Worm (Caenorhabditis elegans) whole organism, L4 larva: ENCODE measurements around the gene K09E9.1.

ENCODE experiments used
- F10B5.3 ChIP-seq: sonication (generic microtip); optimal IDR thresholded peaks from 2 replicates; lab custom pipeline; 2016; ENCODE audit warnings: mild to moderate bottlenecking, missing genetic modification characterization, missing compliant biosample characterization
- F44E2.7 ChIP-seq: fragments of 200-800 bp; sonication (Bioruptor generic); IDR thresholded peaks from 2 replicates; pipeline ENCODE4 v2.1.2; 2022; ENCODE audit warnings: missing genetic modification characterization, missing compliant biosample characterization
- F49E8.2 ChIP-seq: sonication (generic microtip); optimal IDR thresholded peaks from 2 replicates; lab custom pipeline; 2016; ENCODE audit warnings: missing compliant biosample characterization, mild to moderate bottlenecking, missing genetic modification characterization, borderline replicate concordance
- R02D3.7 ChIP-seq: fragments of 150-350 bp; sonication (generic microtip); optimal IDR thresholded peaks from 3 replicates; lab custom pipeline; 2014; ENCODE audit warnings: missing biosample characterization, missing genetic modification characterization
- Y105C5A.15 ChIP-seq: fragments of 200-800 bp; sonication (Bioruptor generic); IDR thresholded peaks from 2 replicates; pipeline ENCODE4 v1.3.6; 2022; ENCODE audit warnings: missing genetic modification characterization, missing compliant biosample characterization
- Y75B8A.6 ChIP-seq: fragments of 200-800 bp; sonication (Bioruptor generic); IDR thresholded peaks from 2 replicates; pipeline ENCODE4 v1.3.6; 2022; ENCODE audit warnings: missing genetic modification reagents, missing genetic modification characterization, missing compliant biosample characterization
- ZK546.5 ChIP-seq, 2 experiments: sonication (generic microtip); optimal IDR thresholded peaks; 2 replicates each; lab custom pipeline; 2017; ENCODE audit warnings: missing biosample characterization in 2 of 2, missing genetic modification characterization in 2 of 2
- attf-4 ChIP-seq: sonication (generic microtip); optimal IDR thresholded peaks from 3 replicates; lab custom pipeline; 2017; ENCODE audit warnings: missing biosample characterization, missing genetic modification characterization
- ceh-82 ChIP-seq: sonication (generic microtip); optimal IDR thresholded peaks from 2 replicates; lab custom pipeline; 2017; ENCODE audit warnings: missing biosample characterization, missing genetic modification characterization
- ces-1 ChIP-seq: fragments of 150-350 bp; sonication (generic microtip); optimal IDR thresholded peaks from 4 replicates; lab custom pipeline; 2014; ENCODE audit warnings: missing biosample characterization, missing genetic modification reagents, missing genetic modification characterization
- cey-2 ChIP-seq: sonication (generic microtip); optimal IDR thresholded peaks from 3 replicates; lab custom pipeline; 2017; ENCODE audit warnings: missing genetic modification characterization, mild to moderate bottlenecking, missing compliant biosample characterization, antibody characterized with exemption, borderline replicate concordance; ENCODE audit not compliant: insufficient read depth
- ctbp-1 ChIP-seq: fragments of 200-800 bp; sonication (Bioruptor generic); IDR thresholded peaks from 2 replicates; pipeline ENCODE4 v1.3.6; 2022; ENCODE audit warnings: missing genetic modification reagents, missing genetic modification characterization, missing compliant biosample characterization
- daf-12 ChIP-seq: fragments of 150-350 bp; optimal IDR thresholded peaks from 2 replicates; lab custom pipeline; 2014; ENCODE audit warnings: missing biosample characterization, missing genetic modification reagents, missing genetic modification characterization
- dmd-6 ChIP-seq: fragments of 200-800 bp; sonication (Bioruptor generic); IDR thresholded peaks from 2 replicates; pipeline ENCODE4 v1.3.6; 2022; ENCODE audit warnings: missing genetic modification reagents, missing genetic modification characterization, missing compliant biosample characterization
- dmd-9 ChIP-seq: fragments of 200-800 bp; sonication (Bioruptor generic); IDR thresholded peaks from 2 replicates; pipeline ENCODE4 v1.3.6; 2022; ENCODE audit warnings: missing genetic modification reagents, missing genetic modification characterization, missing compliant biosample characterization
- dpl-1 ChIP-seq: fragments of 150-350 bp; optimal IDR thresholded peaks from 2 replicates; lab custom pipeline; 2014; ENCODE audit warnings: missing biosample characterization, missing genetic modification reagents, missing genetic modification characterization
- duxl-1 ChIP-seq: sonication (generic microtip); optimal IDR thresholded peaks from 2 replicates; lab custom pipeline; 2016; ENCODE audit warnings: mild to moderate bottlenecking, missing genetic modification characterization, moderate library complexity, missing compliant biosample characterization; ENCODE audit not compliant: poor library complexity
- dve-1 ChIP-seq: sonication (generic microtip); optimal IDR thresholded peaks from 2 replicates; lab custom pipeline; 2017; ENCODE audit warnings: antibody characterized with exemption, mild to moderate bottlenecking, missing genetic modification characterization, missing compliant biosample characterization; ENCODE audit not compliant: insufficient read depth
- egl-43 ChIP-seq: fragments of 200-800 bp; sonication (Bioruptor generic); IDR thresholded peaks from 2 replicates; pipeline ENCODE4 v1.3.6; 2022; ENCODE audit warnings: missing genetic modification reagents, missing genetic modification characterization, missing compliant biosample characterization
- gei-8 ChIP-seq: fragments of 200-800 bp; sonication (Bioruptor generic); optimal IDR thresholded peaks from 2 replicates; lab custom pipeline; 2018; ENCODE audit warnings: mild to moderate bottlenecking, missing genetic modification characterization, missing compliant biosample characterization
- hif-1 ChIP-seq, 2 experiments: sonication (generic microtip); optimal IDR thresholded peaks; 2 replicates each; lab custom pipeline; 2016 to 2017; ENCODE audit warnings: missing compliant biosample characterization in 2 of 2, missing genetic modification characterization in 2 of 2, missing genetic modification reagents in 2 of 2, missing genotype in 2 of 2, mild to moderate bottlenecking in 1 of 2
- hlh-11 ChIP-seq: fragments of 200-800 bp; sonication (Bioruptor generic); optimal IDR thresholded peaks from 2 replicates; lab custom pipeline; 2018; ENCODE audit warnings: mild to moderate bottlenecking, missing genetic modification characterization, missing compliant biosample characterization
- hmg-1.1 ChIP-seq: fragments of 200-800 bp; sonication (Bioruptor generic); IDR thresholded peaks from 2 replicates; pipeline ENCODE4 v1.3.6; 2022; ENCODE audit warnings: missing genetic modification reagents, missing genetic modification characterization, missing compliant biosample characterization
- lim-7 ChIP-seq: fragments of 200-800 bp; sonication (Bioruptor generic); IDR thresholded peaks from 2 replicates; pipeline ENCODE4 v1.3.6; 2022; ENCODE audit warnings: missing genetic modification characterization, missing compliant biosample characterization
- lin-1 ChIP-seq: fragments of 200-800 bp; sonication (Bioruptor generic); IDR thresholded peaks from 2 replicates; pipeline ENCODE4 v1.3.6; 2022; ENCODE audit warnings: missing genetic modification reagents, missing genetic modification characterization, missing compliant biosample characterization
- lin-13 ChIP-seq: fragments of 150-350 bp; optimal IDR thresholded peaks from 2 replicates; lab custom pipeline; 2014; ENCODE audit warnings: missing biosample characterization, missing genetic modification reagents, missing genetic modification characterization
- lin-15B ChIP-seq: fragments of 150-350 bp; sonication (generic microtip); optimal IDR thresholded peaks from 3 replicates; lab custom pipeline; 2014; ENCODE audit warnings: missing biosample characterization, missing genetic modification characterization
- lin-39 ChIP-seq: fragments of 150-350 bp; optimal IDR thresholded peaks from 2 replicates; lab custom pipeline; 2014; ENCODE audit warnings: missing biosample characterization, missing genetic modification reagents, missing genetic modification characterization
- lir-3 ChIP-seq: sonication (generic microtip); optimal IDR thresholded peaks from 2 replicates; lab custom pipeline; 2016; ENCODE audit warnings: mild to moderate bottlenecking, missing genetic modification characterization, missing compliant biosample characterization
- lsy-2 ChIP-seq, 2 experiments: fragments of 150-350 bp in 1 of 2; sonication (generic microtip) in 1 of 2; optimal IDR thresholded peaks; 2 replicates each; lab custom pipeline; 2014 to 2017; ENCODE audit warnings: missing biosample characterization in 2 of 2, missing genetic modification characterization in 2 of 2
- mdl-1 ChIP-seq, 2 experiments: fragments of 150-350 bp in 1 of 2; sonication (generic microtip) in 1 of 2; optimal IDR thresholded peaks; 2 replicates each; lab custom pipeline; 2014 to 2017; ENCODE audit warnings: missing biosample characterization in 2 of 2, missing genetic modification characterization in 2 of 2
- mxl-2 ChIP-seq: fragments of 200-800 bp; sonication (Bioruptor generic); conservative IDR thresholded peaks from 2 replicates; pipeline ENCODE4 v1.3.6; 2022; ENCODE audit warnings: missing genetic modification reagents, missing genetic modification characterization, missing compliant biosample characterization
- mxl-3 ChIP-seq: fragments of 200-800 bp; sonication (Bioruptor generic); optimal IDR thresholded peaks from 2 replicates; lab custom pipeline; 2018; ENCODE audit warnings: mild to moderate bottlenecking, missing genetic modification characterization, missing compliant biosample characterization
- nhr-10 ChIP-seq: fragments of 150-350 bp; optimal IDR thresholded peaks from 2 replicates; lab custom pipeline; 2014; ENCODE audit warnings: missing biosample characterization, missing genetic modification characterization
- nhr-11 ChIP-seq: fragments of 150-350 bp; optimal IDR thresholded peaks from 2 replicates; lab custom pipeline; 2014; ENCODE audit warnings: missing biosample characterization, missing genetic modification characterization
- nhr-237 ChIP-seq: sonication (generic microtip); optimal IDR thresholded peaks from 2 replicates; lab custom pipeline; 2017; ENCODE audit warnings: missing biosample characterization, missing genetic modification characterization
- nhr-42 ChIP-seq: fragments of 200-800 bp; sonication (Bioruptor generic); IDR thresholded peaks from 2 replicates; pipeline ENCODE4 v1.3.6; 2022; ENCODE audit warnings: missing genetic modification characterization, missing compliant biosample characterization
- php-3 ChIP-seq: fragments of 200-800 bp; sonication (Bioruptor generic); IDR thresholded peaks from 2 replicates; pipeline ENCODE4 v1.3.6; 2022; ENCODE audit warnings: missing genetic modification reagents, missing genetic modification characterization, missing compliant biosample characterization
- pqm-1 ChIP-seq: sonication (generic microtip); optimal IDR thresholded peaks from 2 replicates; lab custom pipeline; 2017; ENCODE audit warnings: missing biosample characterization, missing genetic modification characterization
- sdz-12 ChIP-seq: fragments of 200-800 bp; sonication (Bioruptor generic); optimal IDR thresholded peaks from 2 replicates; lab custom pipeline; 2018; ENCODE audit warnings: mild to moderate bottlenecking, missing genetic modification characterization, missing compliant biosample characterization
- skn-1 ChIP-seq: fragments of 150-350 bp; optimal IDR thresholded peaks from 2 replicates; lab custom pipeline; 2014; ENCODE audit warnings: missing biosample characterization, missing genetic modification characterization
- spr-1 ChIP-seq: sonication (generic microtip); optimal IDR thresholded peaks from 2 replicates; lab custom pipeline; 2016; ENCODE audit warnings: mild to moderate bottlenecking, missing genetic modification characterization, missing compliant biosample characterization
- spr-3 ChIP-seq: fragments of 200-800 bp; sonication (Bioruptor generic); optimal IDR thresholded peaks from 2 replicates; lab custom pipeline; 2018; ENCODE audit warnings: mild to moderate bottlenecking, missing genetic modification characterization, missing compliant biosample characterization
- tag-97 ChIP-seq: fragments of 200-800 bp; sonication (Bioruptor generic); IDR thresholded peaks from 2 replicates; pipeline ENCODE4 v1.3.6; 2022; ENCODE audit warnings: missing genetic modification characterization, missing compliant biosample characterization
- tra-1 ChIP-seq: fragments of 200-800 bp; sonication (Bioruptor generic); IDR thresholded peaks from 2 replicates; pipeline ENCODE4 v1.3.6; 2022; ENCODE audit warnings: missing genetic modification reagents, missing genetic modification characterization, missing compliant biosample characterization
- unc-39 ChIP-seq: sonication (generic microtip); optimal IDR thresholded peaks from 2 replicates; lab custom pipeline; 2017; ENCODE audit warnings: missing biosample characterization, missing genetic modification characterization
- unc-62 ChIP-seq, 3 experiments: fragments of 150-350 bp in 1 of 3; sonication (generic microtip); optimal IDR thresholded peaks in 2 of 3; peaks in 1 of 3; 1 replicate in 1 of 3; 2 replicates in 2 of 3; lab custom pipeline; 2014 to 2017; ENCODE audit warnings: missing biosample characterization in 3 of 3, missing genetic modification characterization in 3 of 3, missing genetic modification reagents in 3 of 3, missing genotype in 1 of 3
- zip-2 ChIP-seq: fragments of 150-350 bp; optimal IDR thresholded peaks from 2 replicates; lab custom pipeline; 2014; ENCODE audit warnings: missing biosample characterization, missing genetic modification characterization
- ztf-11 ChIP-seq: fragments of 150-350 bp; optimal IDR thresholded peaks from 2 replicates; lab custom pipeline; 2014; ENCODE audit warnings: missing biosample characterization, missing genetic modification characterization
- ztf-7 ChIP-seq: fragments of 150-350 bp; optimal IDR thresholded peaks from 2 replicates; lab custom pipeline; 2014; ENCODE audit warnings: missing biosample characterization, missing genetic modification characterization

K09E9.1 gene

ce11 chrX:15598661-15599384, 21.5 kb upstream of the K09E9.1 start:
- TF ChIP-seq tra-1 (GFP tag; lab: Robert Waterston, UW) (peak; percentile 94), lsy-2 (tag; optimal IDR thresholded peaks at IDR 0.05; lab: Kevin White, UChicago) (no peak), lin-1 (no peak), nhr-237 (tag; lab: Kevin White, UChicago) (no peak), ctbp-1 (GFP tag; lab: Robert Waterston, UW) (no peak), dpl-1 (GFP tag; lab: Kevin White, UChicago) (no peak), cey-2 (tag; lab: Kevin White, UChicago) (no peak), mdl-1 (tag; optimal IDR thresholded peaks at IDR 0.05; lab: Kevin White, UChicago) (peak in 1 of 2 experiments; percentile 12), ztf-11 (no peak), gei-8 (no peak), F10B5.3 (tag; lab: Kevin White, UChicago) (no peak), F44E2.7 (GFP tag; lab: Robert Waterston, UW) (no peak), mxl-3 (peak; percentile 14), duxl-1 (tag; lab: Kevin White, UChicago) (no peak), lin-13 (GFP tag; lab: Kevin White, UChicago) (no peak), F49E8.2 (tag; lab: Kevin White, UChicago) (no peak), spr-1 (tag; lab: Kevin White, UChicago) (no peak), php-3 (peak; percentile 62; the same call in 1 of the 2 replicates), ztf-7 (tag; lab: Kevin White, UChicago) (no peak), daf-12 (no peak), spr-3 (no peak), Y105C5A.15 (GFP tag; lab: Robert Waterston, UW) (no peak), R02D3.7 (tag; lab: Kevin White, UChicago) (no peak), sdz-12 (no peak), lim-7 (GFP tag; lab: Robert Waterston, UW) (no peak), hmg-1.1 (no peak), dve-1 (tag; lab: Kevin White, UChicago) (peak; percentile 42), lin-15B (tag; lab: Kevin White, UChicago) (no peak), ces-1 (GFP tag; lab: Kevin White, UChicago) (no peak), Y75B8A.6 (no peak), nhr-10 (no peak), nhr-42 (GFP tag; lab: Robert Waterston, UW) (no peak), mxl-2 (no peak), hlh-11 (tag; lab: Kevin White, UChicago) (peak; percentile 42), dmd-6 (GFP tag; lab: Robert Waterston, UW) (peak; percentile 93), pqm-1 (peak; percentile 74), egl-43 (GFP tag; lab: Robert Waterston, UW) (no peak), unc-62 (GFP tag; optimal IDR thresholded peaks at IDR 0.05 in 1 of 2; lab: Kevin White, UChicago) (no peak), unc-62 (tag; optimal IDR thresholded peaks at IDR 0.05; lab: Kevin White, UChicago) (no peak), zip-2 (tag; lab: Kevin White, UChicago) (no peak), hif-1 (tag; optimal IDR thresholded peaks at IDR 0.05; lab: Kevin White, UChicago) (no peak), skn-1 (tag; lab: Kevin White, UChicago) (no peak), attf-4 (no peak), lin-39 (tag; lab: Kevin White, UChicago) (no peak), tag-97 (no peak), ZK546.5 (tag; optimal IDR thresholded peaks at IDR 0.05; lab: Kevin White, UChicago) (no peak), lir-3 (tag; lab: Kevin White, UChicago) (no peak), dmd-9 (GFP tag; lab: Robert Waterston, UW) (no peak), ceh-82 (tag; lab: Kevin White, UChicago) (no peak), unc-39 (no peak), nhr-11 (no peak)
